Worm (Caenorhabditis elegans) whole organism, L1 larva: ENCODE results near the gene M60.7.

Experiments used
- C34B4.2 ChIP-seq: sonication (generic microtip); optimal IDR thresholded peaks from 2 replicates; lab custom pipeline; 2017; ENCODE audit warnings: mild to moderate bottlenecking, missing genetic modification characterization, missing compliant biosample characterization
- ceh-63 ChIP-seq: fragments of 200-800 bp; sonication (Bioruptor generic); optimal IDR thresholded peaks from 2 replicates; lab custom pipeline; 2018; ENCODE audit warnings: mild to moderate bottlenecking, missing genetic modification characterization, missing compliant biosample characterization
- efl-1 ChIP-seq, 4 experiments: fragments of 150-350 bp; optimal IDR thresholded peaks in 3 of 4; peaks in 1 of 4; 1 replicate in 1 of 4; 2 replicates in 3 of 4; lab custom pipeline; 2014; ENCODE audit warnings: missing biosample characterization in 2 of 4, missing genetic modification characterization in 2 of 4, missing genetic modification reagents in 2 of 4
- egl-27 ChIP-seq, 2 experiments: fragments of 150-350 bp in 1 of 2; sonication (generic microtip); optimal IDR thresholded peaks; 3 replicates each; lab custom pipeline; 2017 to 2018; ENCODE audit warnings: missing biosample characterization in 2 of 2, missing genetic modification characterization in 2 of 2, missing genetic modification reagents in 2 of 2
- ets-5 ChIP-seq: fragments of 200-800 bp; sonication (Bioruptor generic); IDR thresholded peaks from 2 replicates; pipeline ENCODE4 v1.3.6; 2022; ENCODE audit warnings: missing genetic modification characterization, missing compliant biosample characterization
- lin-39 ChIP-seq: fragments of 150-350 bp; optimal IDR thresholded peaks from 2 replicates; lab custom pipeline; 2014; ENCODE audit warnings: missing biosample characterization, missing genetic modification reagents, missing genetic modification characterization
- skn-1 ChIP-seq: fragments of 150-350 bp; optimal IDR thresholded peaks from 2 replicates; lab custom pipeline; 2014; ENCODE audit warnings: missing biosample characterization, missing genetic modification characterization
- snpc-4 ChIP-seq: fragments of 150-350 bp; optimal IDR thresholded peaks from 2 replicates; lab custom pipeline; 2014; ENCODE audit warnings: missing biosample characterization, missing genetic modification characterization
- unc-130 ChIP-seq: fragments of 150-350 bp; optimal IDR thresholded peaks from 2 replicates; lab custom pipeline; 2017; ENCODE audit warnings: missing biosample characterization, missing genetic modification characterization, inconsistent platforms
- ztf-11 ChIP-seq, 2 experiments: sonication (generic microtip); optimal IDR thresholded peaks; 2 replicates each; lab custom pipeline; 2016 to 2017; ENCODE audit warnings: missing genetic modification characterization in 2 of 2, missing biosample characterization in 1 of 2, missing compliant biosample characterization in 1 of 2

- TF ChIP-seq ets-5 (GFP tag; lab: Robert Waterston, UW) (no peak), efl-1 (optimal IDR thresholded peaks at IDR 0.05; lab: Kevin White, UChicago) (peak; percentile 42 to 71), efl-1 (GFP tag; optimal IDR thresholded peaks at IDR 0.05 in 1 of 2; lab: Kevin White, UChicago) (peak in 1 of 2 experiments; percentile 19), C34B4.2 (tag; lab: Kevin White, UChicago) (no peak), lin-39 (tag; lab: Kevin White, UChicago) (no peak), egl-27 (tag; optimal IDR thresholded peaks at IDR 0.05; lab: Kevin White, UChicago) (no peak), snpc-4 (tag; lab: Kevin White, UChicago) (no peak), skn-1 (tag; lab: Kevin White, UChicago) (peak; percentile 27), ceh-63 (GFP tag; lab: Kevin White, UChicago) (no peak), ztf-11 (tag; optimal IDR thresholded peaks at IDR 0.05; lab: Kevin White, UChicago) (peak in 1 of 2 experiments; percentile 1), unc-130 (tag; lab: Kevin White, UChicago) (peak; percentile 7)
Measured at ce11 chrX:8286740-8287299, 25.8 kb upstream of the M60.7 start, which contains the start of gene sec-16A.2.
